Fruit fly (Drosophila melanogaster): ENCODE data around the gene CG6912.
A peak's percentile ranks its signal among the peaks of the same experiment; 100 is the strongest.

Gene CG6912

DNA sequence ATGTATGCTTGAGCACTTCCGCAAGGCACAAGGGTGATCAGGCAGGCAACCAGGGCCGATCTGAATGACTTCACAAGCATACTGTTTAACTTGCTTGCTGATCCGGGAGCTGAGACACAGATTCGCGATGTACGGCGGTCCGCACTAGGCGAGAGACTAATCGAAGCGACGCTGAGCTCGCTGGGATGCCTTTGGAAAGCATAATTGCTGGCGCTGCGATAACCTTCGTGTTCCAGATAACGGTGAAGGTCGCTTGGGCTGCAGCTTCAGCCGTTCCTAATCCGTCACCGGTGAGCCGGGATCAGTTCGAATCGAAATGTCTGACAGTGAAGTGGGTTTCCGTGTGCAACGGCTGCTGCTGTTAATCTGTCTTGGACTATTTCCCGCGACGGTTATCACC, at the start of gene CG6912, which contains the start of gene CG3984:
CG6912 (minus strand) TSS at position 159 of the 400 bp plus-strand sequence.
CG3984 (plus strand) TSS at position 303 of the 400 bp plus-strand sequence.
- TF ChIP-seq noc (tag; optimal IDR thresholded peaks at IDR 0.05), result peak; percentile 86

DNA sequence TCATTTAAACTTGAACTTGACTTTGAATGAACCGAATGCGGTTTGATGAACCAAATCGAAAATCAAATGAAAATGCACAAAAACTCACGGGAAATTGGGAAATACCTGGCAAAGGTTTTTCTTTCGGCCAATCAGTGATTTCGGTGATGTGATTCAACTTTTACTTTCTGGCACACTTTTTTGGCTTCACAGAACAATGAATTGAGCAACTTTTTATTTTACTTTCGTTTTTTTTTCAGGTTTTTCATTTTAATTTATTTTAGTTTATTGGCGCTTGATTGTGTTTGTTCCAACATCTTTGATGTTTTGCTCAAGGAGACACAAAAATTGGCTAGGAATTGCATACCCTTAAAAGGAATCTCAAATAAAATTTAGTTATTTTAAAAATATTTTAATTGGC, 44.7 kb upstream of the CG6912 start, which contains the start of gene Mf:
Mf (minus strand) TSS at position 44 of the 400 bp plus-strand sequence.
- TF ChIP-seq noc (tag; optimal IDR thresholded peaks at IDR 0.05), result no peak

DNA sequence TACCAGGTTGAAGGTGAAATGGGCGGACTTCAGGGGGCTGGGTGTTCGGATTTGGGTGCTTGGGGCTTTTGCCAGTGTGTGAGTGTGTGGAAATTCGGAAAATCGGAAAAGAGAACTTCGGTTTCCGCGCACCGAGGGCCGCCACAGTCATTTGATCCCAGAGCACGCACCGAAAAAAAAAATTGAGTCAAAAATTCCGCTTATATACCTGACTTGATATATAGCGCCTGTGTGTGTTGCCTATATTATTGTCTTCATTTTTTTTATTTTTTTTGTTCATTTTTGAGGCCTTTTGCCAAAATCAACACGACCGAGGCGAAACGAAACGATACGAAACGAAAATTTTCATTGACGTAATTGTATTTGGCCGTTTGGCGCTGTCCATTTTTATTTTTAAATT, 40.4 kb upstream of the CG6912 start:
- no peak for TF ChIP-seq noc (tag; optimal IDR thresholded peaks at IDR 0.05)

DNA sequence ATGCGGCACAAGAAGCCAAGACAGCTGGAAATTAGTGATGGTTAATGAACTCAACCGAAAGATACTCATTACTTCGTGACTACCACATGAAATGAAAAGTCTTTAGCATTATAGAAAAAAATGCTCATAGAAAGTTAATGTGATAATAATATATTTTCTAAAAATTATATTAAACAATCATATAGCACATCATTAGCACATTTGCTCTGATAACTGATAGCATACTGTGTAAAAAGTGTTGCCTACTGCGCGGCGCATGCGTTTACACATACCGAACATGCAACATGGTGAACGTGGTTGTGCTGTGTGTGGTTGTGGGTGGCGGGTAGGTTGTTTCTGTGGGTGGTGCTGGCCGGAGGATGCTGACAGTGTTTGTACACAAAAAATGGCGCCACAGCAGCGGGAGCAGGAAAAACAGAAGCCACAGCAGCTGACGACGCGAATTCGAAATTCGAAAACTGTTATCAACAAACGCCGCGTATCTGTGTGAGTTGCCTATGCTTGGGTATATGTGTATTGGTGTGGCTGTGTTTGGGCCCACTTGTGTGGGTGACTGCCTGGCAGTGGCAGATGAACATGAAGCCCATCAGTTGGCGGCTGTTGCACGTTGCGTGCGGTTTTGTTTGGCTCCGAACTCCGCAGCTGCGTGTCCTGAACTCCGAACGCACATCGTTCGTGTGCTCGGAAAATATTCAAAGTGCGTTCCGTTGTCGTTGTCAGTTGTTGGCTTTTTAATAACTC, 13.1 kb upstream of the CG6912 start, which contains the start of gene Gyc88E:
Gyc88E (plus strand) TSS at position 604 of the 741 bp plus-strand sequence.
- no peak for TF ChIP-seq noc (tag; optimal IDR thresholded peaks at IDR 0.05)

DNA sequence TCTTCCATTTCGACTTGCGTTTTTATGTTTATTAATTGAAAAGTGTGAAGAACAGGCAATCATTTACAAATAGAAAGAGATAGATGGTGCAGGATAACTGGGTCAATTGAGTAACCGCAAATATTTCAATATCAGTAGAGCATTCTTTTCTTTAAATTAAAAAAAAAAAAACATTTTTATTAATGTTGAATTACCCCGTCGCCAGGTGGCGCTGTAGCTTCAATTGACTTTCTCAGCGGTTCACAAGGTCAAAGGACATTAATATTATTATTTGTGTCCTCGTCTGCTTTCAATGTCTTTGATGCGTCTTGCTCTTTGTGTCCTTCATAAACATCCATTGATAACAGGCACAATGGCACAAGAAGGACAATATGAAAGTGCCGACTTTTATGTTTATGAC, 11.8 kb upstream of the CG6912 start:
- no peak for TF ChIP-seq noc (tag; optimal IDR thresholded peaks at IDR 0.05)

DNA sequence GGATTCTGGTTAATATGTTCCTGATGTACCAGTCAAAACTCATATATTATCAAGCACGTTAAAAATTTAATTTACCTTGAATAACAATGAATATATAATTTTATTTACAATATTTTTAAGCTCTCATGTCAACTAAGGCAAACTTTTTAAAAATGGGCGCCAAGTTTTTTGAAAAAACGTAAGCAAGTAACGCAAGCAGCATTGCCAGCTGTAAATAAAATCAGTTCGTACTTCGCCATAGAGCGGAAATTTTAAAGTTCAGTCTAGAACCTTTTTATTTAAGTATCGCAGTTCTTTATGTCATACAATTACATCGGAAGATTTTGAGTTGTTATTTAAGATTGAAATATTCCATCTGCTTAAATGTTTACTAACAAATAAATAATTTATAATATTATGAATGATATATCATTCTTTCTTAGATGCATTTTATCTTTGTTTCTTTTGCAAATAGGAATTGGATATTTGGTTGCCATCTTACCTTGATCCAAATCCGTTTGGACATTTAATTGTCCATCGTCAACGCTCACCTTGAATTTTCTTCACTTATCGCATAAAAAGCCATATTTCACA, 11.2 kb upstream of the CG6912 start:
- TF ChIP-seq noc (tag; optimal IDR thresholded peaks at IDR 0.05), result no peak

DNA sequence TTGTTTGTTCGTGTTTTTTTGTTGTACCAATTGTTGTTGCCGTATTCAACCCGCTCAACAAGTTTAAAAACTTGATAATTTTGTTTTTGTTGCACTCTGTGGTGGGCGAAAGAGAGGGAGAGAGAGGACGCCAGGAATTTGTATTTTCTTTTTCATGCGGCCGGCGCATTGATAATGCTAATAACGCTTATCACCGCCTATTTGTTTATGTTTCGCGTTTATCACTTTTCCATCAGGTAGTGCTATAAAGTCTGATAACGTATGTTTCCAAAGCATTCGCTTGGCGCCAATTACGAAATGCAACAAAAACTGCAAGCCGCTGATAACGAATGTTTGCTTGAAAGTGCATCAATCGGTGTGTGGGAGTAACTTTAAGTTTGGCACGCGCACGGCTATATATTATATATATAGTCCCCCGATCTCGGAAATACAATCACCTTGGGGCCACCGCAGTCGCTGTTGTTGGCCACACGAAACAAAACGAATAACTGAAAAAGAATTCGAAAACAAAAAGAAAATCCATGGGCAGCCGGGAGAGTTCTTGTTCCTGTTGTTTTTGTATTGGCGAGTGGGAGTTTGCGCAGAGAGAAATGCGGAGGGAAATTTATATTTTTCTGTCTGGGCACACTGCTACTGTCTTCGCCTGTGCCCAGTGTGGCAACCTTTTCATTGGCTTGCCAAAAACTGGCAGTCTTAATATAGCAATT, 10.4 kb upstream of the CG6912 start, which contains the start of gene Glys:
Glys (minus strand) TSS at position 494 of the 707 bp plus-strand sequence.
- peak; percentile 42 for TF ChIP-seq noc (tag; optimal IDR thresholded peaks at IDR 0.05)

DNA sequence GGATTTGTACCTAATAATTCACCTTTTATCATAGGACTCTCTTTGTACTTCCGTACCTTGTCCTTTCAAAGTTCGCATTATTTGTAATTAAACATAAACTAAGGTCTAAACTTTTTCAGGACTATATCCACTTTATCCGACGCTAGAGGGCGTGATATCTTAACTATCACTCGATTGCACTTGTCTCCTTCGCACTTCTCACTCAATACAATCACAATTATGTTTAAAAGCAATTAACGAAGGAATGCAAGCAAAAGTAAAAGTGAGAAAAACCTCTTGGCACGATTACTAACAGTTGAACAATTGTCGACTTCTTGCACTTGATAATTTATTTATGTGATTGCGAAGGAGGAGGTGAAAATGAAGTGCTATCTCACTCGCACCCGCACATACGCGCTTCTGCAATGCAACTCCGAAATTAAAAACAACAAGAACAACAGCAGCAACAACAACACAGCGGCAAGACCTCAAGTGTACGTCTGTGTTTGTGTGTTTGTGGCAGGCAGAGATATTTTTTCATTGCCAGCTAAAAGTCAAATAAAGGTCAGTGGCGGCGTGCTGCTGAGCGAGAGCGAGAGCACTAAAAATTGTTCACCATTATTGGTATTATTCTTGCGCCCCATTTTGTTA, 9.7 kb upstream of the CG6912 start:
- TF ChIP-seq noc (tag; optimal IDR thresholded peaks at IDR 0.05), result no peak

DNA sequence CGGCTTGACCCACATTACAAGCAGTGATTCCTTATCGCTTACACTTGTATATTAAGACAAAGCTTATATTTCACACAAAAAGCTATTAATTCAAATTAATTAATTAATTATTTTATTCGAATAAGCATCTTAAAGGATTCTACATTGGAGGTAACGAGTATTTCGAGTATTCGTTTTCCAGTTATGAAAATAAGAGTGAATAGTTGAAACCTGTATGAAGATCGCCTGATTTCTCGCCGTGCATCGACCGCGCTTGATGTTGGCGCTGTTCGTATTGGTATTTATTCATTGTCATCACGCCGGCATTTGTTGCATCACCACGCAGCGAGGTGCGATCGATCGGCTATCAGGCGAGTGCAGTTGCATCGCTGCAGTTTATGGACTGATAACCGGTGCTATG, 8.7 kb upstream of the CG6912 start:
- peak; percentile 72 for TF ChIP-seq noc (tag; optimal IDR thresholded peaks at IDR 0.05)

DNA sequence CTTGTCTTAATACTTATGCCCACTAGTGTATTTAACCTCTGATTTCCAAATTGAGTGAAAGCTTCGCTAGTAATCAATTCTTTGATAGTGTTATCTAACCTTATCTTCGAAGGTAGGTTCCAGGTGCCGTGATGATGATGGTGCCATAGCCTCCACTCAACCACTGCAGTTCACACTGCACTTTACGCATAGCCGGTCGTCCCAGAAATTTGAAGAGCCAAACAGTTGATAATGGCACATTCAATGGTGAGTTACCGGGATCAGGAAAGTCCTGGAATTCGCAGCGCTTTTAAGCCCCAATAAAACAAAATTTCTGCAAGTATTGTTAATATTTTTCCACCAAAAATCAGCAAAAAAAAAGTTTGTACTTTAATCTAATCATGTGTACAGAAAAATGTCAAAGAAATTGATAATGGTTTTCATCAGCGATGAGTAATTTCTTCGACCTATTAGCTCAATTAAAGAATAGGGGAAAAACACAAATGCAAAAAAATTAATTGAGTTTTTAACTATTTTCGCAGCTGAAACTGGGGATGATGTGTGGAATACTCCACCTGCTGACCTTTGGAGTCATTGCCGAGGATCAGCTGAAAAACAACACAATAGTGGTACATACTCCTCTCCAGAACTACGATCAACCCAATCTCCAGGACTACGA, 3.1 kb upstream of the CG6912 start, which contains the start of gene CG3987:
CG3987 (plus strand) TSS at position 143 of the 658 bp plus-strand sequence.
- no peak for TF ChIP-seq noc (tag; optimal IDR thresholded peaks at IDR 0.05)

DNA sequence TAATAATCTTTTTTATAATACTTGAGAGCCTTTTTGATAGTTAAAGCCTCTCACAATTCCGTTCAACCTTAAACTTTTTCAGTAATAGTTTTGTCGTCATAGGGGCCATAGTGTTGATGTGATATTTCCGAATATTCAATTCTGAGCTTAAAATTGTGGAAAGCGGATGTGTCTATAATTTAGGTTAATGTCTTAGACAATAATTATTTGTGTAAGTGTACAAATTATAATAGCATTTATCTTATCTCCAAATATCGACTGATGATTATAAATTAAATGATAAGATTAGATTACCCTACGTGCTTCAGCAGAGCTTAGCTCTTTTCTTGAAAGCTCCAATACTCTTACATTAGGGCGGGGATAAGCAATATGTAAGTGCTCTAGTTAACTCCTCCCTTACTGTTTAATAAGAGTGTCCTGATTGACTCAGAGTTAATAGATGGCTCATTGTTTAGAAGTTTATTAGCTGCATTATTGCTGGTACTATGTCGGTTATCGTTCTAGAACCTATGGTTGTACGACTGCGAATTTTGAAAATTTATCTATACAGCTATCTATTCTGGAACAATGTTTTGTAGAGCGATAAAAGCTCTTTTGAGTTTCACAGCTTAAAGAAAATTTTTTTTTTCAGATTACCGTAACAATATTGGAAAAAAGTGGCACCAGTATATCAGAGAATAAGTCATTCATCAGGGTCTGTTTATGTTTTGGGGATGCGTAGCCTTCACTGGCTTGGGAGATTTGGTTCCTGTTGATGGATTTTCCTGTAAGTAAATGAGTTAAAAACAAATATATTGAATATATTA, 2.4 kb upstream of the CG6912 start:
- peak; percentile 82 for TF ChIP-seq noc (tag; optimal IDR thresholded peaks at IDR 0.05)

DNA sequence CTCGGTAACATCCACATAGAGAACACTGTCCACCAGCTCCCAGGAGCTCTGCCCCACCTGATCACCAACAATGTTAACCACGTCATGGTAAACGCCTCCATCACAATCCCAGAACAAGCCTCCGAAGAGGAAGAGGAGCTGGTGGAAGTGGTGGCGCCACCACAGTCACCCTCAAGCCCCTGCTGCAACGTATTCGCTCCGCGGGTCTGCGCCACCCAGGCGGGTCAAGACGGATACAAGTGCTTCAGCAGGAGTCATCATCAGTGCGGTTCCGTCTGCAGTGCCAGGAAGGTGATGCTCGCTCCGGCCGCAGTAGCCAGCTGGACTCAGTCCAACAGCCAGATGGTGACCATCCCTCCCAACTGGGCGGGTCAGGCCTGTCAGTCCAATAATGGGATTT, 1.4 kb upstream of the CG6912 start:
- TF ChIP-seq noc (tag; optimal IDR thresholded peaks at IDR 0.05), result no peak

DNA sequence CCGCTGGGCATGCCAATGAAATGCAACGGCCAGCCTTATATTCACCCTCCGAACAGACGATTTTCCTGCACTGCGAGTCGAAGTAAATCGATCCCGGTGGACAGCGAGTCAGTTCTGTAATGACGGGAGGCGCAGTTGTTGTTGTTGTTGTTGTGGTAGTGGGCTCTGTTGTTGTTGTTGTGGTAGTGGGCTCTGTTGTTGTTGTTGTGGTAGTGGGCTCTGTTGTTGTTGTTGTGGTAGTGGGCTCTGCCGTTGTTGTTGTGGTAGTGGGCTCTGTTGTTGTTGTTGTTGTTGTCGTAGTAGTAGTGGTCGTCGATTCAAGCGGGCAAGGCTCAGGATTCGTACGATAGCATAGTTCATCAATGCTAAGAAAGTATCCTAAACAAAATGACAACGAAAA, 789 bp downstream of the CG6912 start:
- TF ChIP-seq noc (tag; optimal IDR thresholded peaks at IDR 0.05), result no peak

DNA sequence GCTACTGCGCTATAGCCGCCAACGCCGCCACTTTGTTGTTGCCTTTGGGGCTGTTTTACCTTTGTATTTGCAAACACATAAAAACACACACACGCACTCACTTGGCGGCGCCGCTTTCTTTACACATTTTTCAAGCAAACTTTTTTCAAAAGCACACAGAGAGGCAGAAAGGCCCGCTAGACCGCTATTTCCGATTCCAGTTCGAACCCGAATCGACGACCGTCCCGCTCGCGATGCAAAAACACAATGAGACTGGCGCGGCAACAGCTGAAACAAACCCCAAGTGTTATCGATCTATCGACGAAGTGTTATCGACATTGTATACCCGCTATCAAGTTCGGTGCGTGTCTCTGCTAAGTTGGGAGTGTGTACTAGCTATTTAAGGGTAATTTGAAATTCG, 5.1 kb downstream of the CG6912 start, which contains the start of gene CG42788:
CG42788 (minus strand) TSS at position 250 of the 400 bp plus-strand sequence.
- peak; percentile 70 for TF ChIP-seq noc (tag; optimal IDR thresholded peaks at IDR 0.05)
